Worm (Caenorhabditis elegans) whole organism, midembryonic: ENCODE results near the gene F27B10.1.

Experiments
- T22C8.4 ChIP-seq: fragments of 200-800 bp; sonication (Bioruptor generic); IDR thresholded peaks from 2 replicates; pipeline ENCODE4 v1.3.6; 2022; ENCODE audit warnings: missing genetic modification characterization, missing compliant biosample characterization
- cog-1 ChIP-seq: sonication (generic microtip); optimal IDR thresholded peaks from 2 replicates; lab custom pipeline; 2016; ENCODE audit warnings: missing genetic modification characterization, missing compliant biosample characterization
- flt-1 ChIP-seq: fragments of 200-800 bp; sonication (Bioruptor generic); IDR thresholded peaks from 2 replicates; pipeline ENCODE4 v1.3.6; 2022; ENCODE audit warnings: missing genetic modification characterization, missing compliant biosample characterization
- klf-2 ChIP-seq: fragments of 200-800 bp; sonication (Bioruptor generic); conservative IDR thresholded peaks from 2 replicates; pipeline ENCODE4 v1.3.6; 2022; ENCODE audit warnings: missing genetic modification reagents, missing genetic modification characterization, missing compliant biosample characterization
- med-1 ChIP-seq: sonication (generic microtip); optimal IDR thresholded peaks from 2 replicates; lab custom pipeline; 2017; ENCODE audit warnings: missing genetic modification characterization, mild to moderate bottlenecking, missing compliant biosample characterization, antibody characterized with exemption, missing genetic modification reagents; ENCODE audit not compliant: insufficient read depth
- ref-1 ChIP-seq: fragments of 200-800 bp; sonication (Bioruptor generic); conservative IDR thresholded peaks from 2 replicates; pipeline ENCODE4 v1.3.6; 2022; ENCODE audit warnings: missing genetic modification reagents, missing genetic modification characterization, missing compliant biosample characterization
- tab-1 ChIP-seq: fragments of 200-800 bp; sonication (Bioruptor generic); IDR thresholded peaks from 2 replicates; pipeline ENCODE4 v1.3.6; 2022; ENCODE audit warnings: missing genetic modification characterization, missing compliant biosample characterization
- ztf-23 ChIP-seq: fragments of 200-800 bp; sonication (Bioruptor generic); IDR thresholded peaks from 2 replicates; pipeline ENCODE4 v1.3.6; 2022; ENCODE audit warnings: missing genetic modification reagents, missing genetic modification characterization, missing compliant biosample characterization
- ztf-29 ChIP-seq: fragments of 200-800 bp; sonication (Bioruptor generic); IDR thresholded peaks from 2 replicates; pipeline ENCODE4 v1.3.6; 2022; ENCODE audit warnings: missing genetic modification reagents, missing genetic modification characterization, missing compliant biosample characterization

F27B10.1 gene

ce11 chrV:7120168-7120567 is 47.8 kb downstream of the F27B10.1 start, which contains the start of gene srx-34:
Gene srx-34 (minus strand): TSS chrV:7120268.
- TF ChIP-seq ztf-23 (GFP tag; lab: Robert Waterston, UW) (no peak), ztf-29 (GFP tag; lab: Robert Waterston, UW) (no peak), ref-1 (GFP tag; lab: Robert Waterston, UW) (no peak), tab-1 (GFP tag; lab: Robert Waterston, UW) (no peak), T22C8.4 (GFP tag; lab: Robert Waterston, UW) (no peak), flt-1 (GFP tag; lab: Robert Waterston, UW) (no peak), med-1 (no peak), cog-1 (tag; lab: Kevin White, UChicago) (no peak), klf-2 (no peak)

- no peak for TF ChIP-seq ztf-23 (GFP tag; lab: Robert Waterston, UW)
- no peak for TF ChIP-seq T22C8.4 (GFP tag; lab: Robert Waterston, UW)
- no peak for TF ChIP-seq klf-2
Measured at ce11 chrV:7123188-7123708, 50.8 kb downstream of the F27B10.1 start, which contains the start of gene lmd-5. Gene lmd-5 (plus strand): TSS chrV:7123658.

ce11 chrV:7123979-7124378 is 51.6 kb downstream of the F27B10.1 start:
- TF ChIP-seq tab-1 (GFP tag; lab: Robert Waterston, UW) (no peak), T22C8.4 (GFP tag; lab: Robert Waterston, UW) (no peak), ref-1 (GFP tag; lab: Robert Waterston, UW) (no peak), ztf-23 (GFP tag; lab: Robert Waterston, UW) (no peak), cog-1 (tag; lab: Kevin White, UChicago) (no peak), flt-1 (GFP tag; lab: Robert Waterston, UW) (no peak), ztf-29 (GFP tag; lab: Robert Waterston, UW) (no peak), klf-2 (no peak), med-1 (no peak)
